Fruit fly (Drosophila melanogaster) whole organism, wandering third instar larva: Measurements from ENCODE around the gene CG13117.

Experiments used
- CG32264 ChIP-seq: fragments of 200-800 bp; sonication (Bioruptor generic); optimal IDR thresholded peaks from 2 replicates; lab custom pipeline; 2016; ENCODE audit warnings: missing biosample characterization, missing genetic modification characterization
- CG9705 ChIP-seq: fragments of 200-800 bp; sonication (Bioruptor generic); optimal IDR thresholded peaks from 2 replicates; lab custom pipeline; 2018; ENCODE audit warnings: missing biosample characterization, mild to moderate bottlenecking, missing genetic modification characterization
- CrebA ChIP-seq: fragments of 200-800 bp; sonication (Bioruptor generic); optimal IDR thresholded peaks from 2 replicates; lab custom pipeline; 2016; ENCODE audit warnings: missing biosample characterization, mild to moderate bottlenecking, missing genetic modification characterization, borderline replicate concordance
- Dfd ChIP-seq: fragments of >200 bp; optimal IDR thresholded peaks from 2 replicates; lab custom pipeline; 2017; ENCODE audit warnings: missing biosample characterization, missing genetic modification characterization
- Dif ChIP-seq: fragments of 200-275, 200-300 bp; sonication (Bioruptor generic); optimal IDR thresholded peaks from 2 replicates; lab custom pipeline; 2018; ENCODE audit warnings: missing biosample characterization, missing genetic modification characterization; ENCODE audit not compliant: partially characterized antibody
- GATAd ChIP-seq: sonication (Bioruptor generic); optimal IDR thresholded peaks from 2 replicates; lab custom pipeline; 2016; ENCODE audit warnings: missing biosample characterization, missing genetic modification characterization
- HLH106 ChIP-seq: fragments of 200-800 bp; optimal IDR thresholded peaks from 3 replicates; lab custom pipeline; 2019; ENCODE audit warnings: missing biosample characterization, mild to moderate bottlenecking, missing genetic modification characterization, moderate library complexity
- Hnf4 ChIP-seq: fragments of 200-800 bp; sonication (Bioruptor generic); optimal IDR thresholded peaks from 2 replicates; lab custom pipeline; 2016; ENCODE audit warnings: missing biosample characterization, mild to moderate bottlenecking, missing genetic modification characterization
- Hr83 ChIP-seq: fragments of 200-300 bp; sonication (Bioruptor generic); optimal IDR thresholded peaks from 2 replicates; lab custom pipeline; 2016; ENCODE audit warnings: missing biosample characterization, mild to moderate bottlenecking, missing genetic modification characterization, moderate library complexity; ENCODE audit not compliant: poor library complexity, severe bottlenecking
- Jra ChIP-seq: sonication (Bioruptor generic); optimal IDR thresholded peaks from 2 replicates; lab custom pipeline; 2016; ENCODE audit warnings: missing biosample characterization, missing genetic modification characterization
- Myc ChIP-seq: fragments of >200 bp; optimal IDR thresholded peaks from 2 replicates; lab custom pipeline; 2017
- N ChIP-seq: fragments of >200 bp; optimal IDR thresholded peaks from 2 replicates; lab custom pipeline; 2018; ENCODE audit warnings: missing biosample characterization, missing external identifiers, missing genetic modification characterization
- OdsH ChIP-seq: fragments of 200-800 bp; sonication (Bioruptor generic); optimal IDR thresholded peaks from 2 replicates; lab custom pipeline; 2016; ENCODE audit warnings: missing biosample characterization, mild to moderate bottlenecking, missing genetic modification characterization
- Rel ChIP-seq, 2 experiments: fragments of 200-800 bp; sonication (Bioruptor generic) in 1 of 2; optimal IDR thresholded peaks; 2 replicates in 1 of 2; 3 replicates in 1 of 2; lab custom pipeline; 2016 to 2019; ENCODE audit warnings: mild to moderate bottlenecking in 2 of 2, missing biosample characterization in 2 of 2, missing genetic modification characterization in 2 of 2, moderate library complexity in 1 of 2
- Sp1 ChIP-seq: fragments of 200-800 bp; sonication (Bioruptor generic); optimal IDR thresholded peaks from 3 replicates; lab custom pipeline; 2019; ENCODE audit warnings: missing biosample characterization, mild to moderate bottlenecking, missing genetic modification characterization, moderate library complexity
- Vsx2 ChIP-seq: fragments of 200-300, 225-300 bp; sonication (Bioruptor generic); optimal IDR thresholded peaks from 2 replicates; lab custom pipeline; 2018; ENCODE audit warnings: missing biosample characterization, missing genetic modification characterization; ENCODE audit not compliant: partially characterized antibody
- br ChIP-seq: fragments of 200-800 bp; sonication (Bioruptor generic); optimal IDR thresholded peaks from 2 replicates; lab custom pipeline; 2016; ENCODE audit warnings: missing biosample characterization, missing genetic modification characterization
- dl ChIP-seq, 2 experiments: fragments of 175-275, 200-275 bp in 1 of 2; fragments of 200-275 bp in 1 of 2; sonication (Bioruptor generic); optimal IDR thresholded peaks; lab custom pipeline; 2018; ENCODE audit warnings: mild to moderate bottlenecking in 2 of 2, missing biosample characterization in 2 of 2, missing genetic modification characterization in 2 of 2, moderate library complexity in 2 of 2; ENCODE audit not compliant: partially characterized antibody in 2 of 2, insufficient read depth in 1 of 2
- dmrt93B ChIP-seq: fragments of 200-800 bp; sonication (Bioruptor generic); optimal IDR thresholded peaks from 2 replicates; lab custom pipeline; 2018; ENCODE audit warnings: missing biosample characterization, mild to moderate bottlenecking, missing genetic modification characterization
- dsf ChIP-seq: sonication (Bioruptor generic); optimal IDR thresholded peaks from 2 replicates; lab custom pipeline; 2016; ENCODE audit warnings: missing biosample characterization, missing genetic modification characterization, borderline replicate concordance
- ey ChIP-seq: fragments of 200-800 bp; sonication (Bioruptor generic); optimal IDR thresholded peaks from 2 replicates; lab custom pipeline; 2016; ENCODE audit warnings: missing biosample characterization, missing genetic modification characterization
- foxo ChIP-seq, 2 experiments: fragments of 200-800 bp; sonication (Bioruptor generic); optimal IDR thresholded peaks; 2 replicates in 1 of 2; 3 replicates in 1 of 2; lab custom pipeline; 2016 to 2017; ENCODE audit warnings: missing biosample characterization in 2 of 2, missing genetic modification characterization in 2 of 2
- fru ChIP-seq: fragments of 200-800 bp; sonication (Bioruptor generic); optimal IDR thresholded peaks from 3 replicates; lab custom pipeline; 2016; ENCODE audit warnings: missing biosample characterization, mild to moderate bottlenecking, missing genetic modification characterization
- h ChIP-seq: fragments of 200-800 bp; sonication (Bioruptor generic); optimal IDR thresholded peaks from 3 replicates; lab custom pipeline; 2016; ENCODE audit warnings: missing biosample characterization, mild to moderate bottlenecking, missing genetic modification characterization
- jim ChIP-seq: fragments of 175-275, 200-325 bp; sonication (Bioruptor generic); optimal IDR thresholded peaks from 2 replicates; lab custom pipeline; 2016; ENCODE audit warnings: missing biosample characterization, mild to moderate bottlenecking, missing genetic modification characterization
- psq ChIP-seq: fragments of 200-800 bp; sonication (Bioruptor generic); optimal IDR thresholded peaks from 3 replicates; lab custom pipeline; 2017; ENCODE audit warnings: missing biosample characterization, mild to moderate bottlenecking, missing genetic modification characterization, moderate library complexity
- rgr ChIP-seq: fragments of 200-800 bp; sonication (Bioruptor generic); optimal IDR thresholded peaks from 3 replicates; lab custom pipeline; 2016; ENCODE audit warnings: missing biosample characterization, mild to moderate bottlenecking, missing genetic modification characterization
- tai ChIP-seq: sonication (Bioruptor generic); optimal IDR thresholded peaks from 2 replicates; lab custom pipeline; 2016; ENCODE audit warnings: missing biosample characterization, missing genetic modification characterization
- woc ChIP-seq: sonication (Bioruptor generic); optimal IDR thresholded peaks from 2 replicates; lab custom pipeline; 2016; ENCODE audit warnings: missing biosample characterization, mild to moderate bottlenecking, missing genetic modification characterization

The CG13117 gene

dm6 chr2L:9757990-9758814 lies 21.8 kb downstream of the CG13117 start, which contains the start of gene zf30C (continued):
- peak; percentile 58 for TF ChIP-seq dmrt93B (GFP tag; lab: Kevin White, UChicago)
- TF ChIP-seq Hr83 (GFP tag; lab: Kevin White, UChicago): peak; percentile 99
- peak; percentile 96 for TF ChIP-seq Hnf4 (GFP tag; lab: Kevin White, UChicago)

dm6 chr2L:9758856-9759255 lies 22.4 kb downstream of the CG13117 start:
- TF ChIP-seq HLH106 (tag; lab: Kevin White, UChicago) (peak; percentile 52), dmrt93B (GFP tag; lab: Kevin White, UChicago) (peak; percentile 21), OdsH (GFP tag; lab: Kevin White, UChicago) (peak; percentile 20), dsf (no peak), h (peak; percentile 38), br (peak; percentile 62), Sp1 (peak; percentile 35), N (no peak), fru (GFP tag; lab: Kevin White, UChicago) (peak; percentile 53), rgr (GFP tag; lab: Kevin White, UChicago) (peak; percentile 49), CG32264 (GFP tag; lab: Kevin White, UChicago) (no peak), Vsx2 (GFP tag; lab: Kevin White, UChicago) (no peak), psq (GFP tag; lab: Kevin White, UChicago) (peak; percentile 29), woc (peak; percentile 81), foxo (GFP tag; optimal IDR thresholded peaks at IDR 0.05; lab: Kevin White, UChicago) (peak in 1 of 2 experiments; percentile 58), Dfd (GFP tag; lab: Kevin White, UChicago) (no peak), Hr83 (GFP tag; lab: Kevin White, UChicago) (peak; percentile 93), Rel (GFP tag; optimal IDR thresholded peaks at IDR 0.05; lab: Kevin White, UChicago) (no peak), Rel (tag; optimal IDR thresholded peaks at IDR 0.05; lab: Kevin White, UChicago) (peak; percentile 72), CG9705 (peak; percentile 44), ey (GFP tag; lab: Kevin White, UChicago) (peak; percentile 26)

DNA sequence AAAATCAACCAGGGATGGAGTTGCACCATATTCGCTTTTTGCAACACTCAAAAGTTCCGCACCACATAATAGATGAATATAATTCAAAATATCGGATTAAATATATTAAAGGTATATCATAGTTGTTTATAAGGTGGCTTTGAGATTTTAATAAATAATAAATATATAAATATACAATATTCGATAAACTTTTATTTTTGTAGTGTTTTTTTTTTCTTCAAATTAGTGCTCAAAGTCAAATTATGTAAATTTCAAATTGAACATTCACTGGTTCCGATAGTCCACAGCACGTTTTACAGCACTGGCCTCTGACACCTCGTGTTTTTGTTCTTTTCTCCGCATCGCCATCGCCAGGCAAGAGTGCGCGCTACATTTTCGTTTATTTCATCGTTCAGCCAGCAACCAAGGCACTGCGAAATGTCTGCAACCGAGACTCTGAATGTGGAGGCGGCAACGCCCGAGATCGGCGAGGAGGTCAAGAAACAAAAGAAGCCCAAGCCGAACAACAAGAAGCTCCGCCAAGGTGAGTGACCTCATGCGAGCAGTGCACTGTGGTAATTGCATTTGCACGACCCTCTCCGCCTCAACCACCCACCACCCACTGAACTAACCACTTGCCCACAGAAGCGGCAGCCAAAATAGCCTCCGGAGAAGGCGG lies 26.9 kb downstream of the CG13117 start, which contains the start of the genes Taf11 and und:
TSS of gene Taf11 (minus strand) at position 51 of the 658 bp plus-strand sequence.
TSS of gene und (plus strand) at position 158 of the 658 bp plus-strand sequence.
- TF ChIP-seq jim (GFP tag; lab: Kevin White, UChicago): no peak
- TF ChIP-seq foxo (GFP tag; optimal IDR thresholded peaks at IDR 0.05; lab: Kevin White, UChicago): peak in 1 of 2 experiments; percentile 58
- TF ChIP-seq CG9705: peak; percentile 41
- no peak for TF ChIP-seq Hr83 (GFP tag; lab: Kevin White, UChicago)
- TF ChIP-seq dmrt93B (GFP tag; lab: Kevin White, UChicago): peak; percentile 43
- no peak for TF ChIP-seq Rel (GFP tag; optimal IDR thresholded peaks at IDR 0.05; lab: Kevin White, UChicago)
- no peak for TF ChIP-seq Rel (tag; optimal IDR thresholded peaks at IDR 0.05; lab: Kevin White, UChicago)
- TF ChIP-seq psq (GFP tag; lab: Kevin White, UChicago): peak; percentile 49
- TF ChIP-seq tai: no peak
- TF ChIP-seq Vsx2 (GFP tag; lab: Kevin White, UChicago): no peak
- TF ChIP-seq GATAd (GFP tag; lab: Kevin White, UChicago): no peak
- no peak for TF ChIP-seq OdsH (GFP tag; lab: Kevin White, UChicago)
- no peak for TF ChIP-seq N
- no peak for TF ChIP-seq Jra (GFP tag; lab: Kevin White, UChicago)
- no peak for TF ChIP-seq br
- peak; percentile 78 for TF ChIP-seq Myc (lab: Kevin White, UChicago)
- TF ChIP-seq Dfd (GFP tag; lab: Kevin White, UChicago): no peak
- no peak for TF ChIP-seq dl (GFP tag; optimal IDR thresholded peaks at IDR 0.05; lab: Kevin White, UChicago; ENCODE audit: insufficient read depth in 1 of 2, partially characterized antibody in 2 of 2)
- peak; percentile 48 for TF ChIP-seq HLH106 (tag; lab: Kevin White, UChicago)
- no peak for TF ChIP-seq Dif (GFP tag; lab: Kevin White, UChicago)
- TF ChIP-seq h: peak; percentile 65

dm6 chr2L:9766758-9767157 lies 30.3 kb downstream of the CG13117 start, which contains the start of gene CG4017:
Gene CG4017, plus strand, starts transcription at chr2L:9767058.
- TF ChIP-seq CrebA: no peak
